Fruit fly (Drosophila melanogaster): ENCODE results near the gene TotE.
A peak's percentile ranks its signal among the peaks of the same experiment; 100 is the strongest.

Gene TotE

dm6 chr2L:19895526-19896185 lies 17.7 kb downstream of the TotE start (continued):
- TF ChIP-seq ken (GFP tag; IDR thresholded peaks at IDR 0.05) (no peak), CG17829 (tag; optimal IDR thresholded peaks at IDR 0.05) (peak; percentile 86), CG8388 (GFP tag; optimal IDR thresholded peaks at IDR 0.05) (peak; percentile 84), Stat92E (GFP tag; optimal IDR thresholded peaks at IDR 0.05) (no peak), CG6254 (GFP tag; optimal IDR thresholded peaks at IDR 0.05) (peak; percentile 78), stc (GFP tag; IDR thresholded peaks at IDR 0.05) (peak; percentile 64; the same call in 1 of the 2 replicates), MESR4 (GFP tag; optimal IDR thresholded peaks at IDR 0.05) (no peak), CG17612 (GFP tag; IDR thresholded peaks at IDR 0.05) (no peak), Fer3 (tag; optimal IDR thresholded peaks at IDR 0.05) (peak; percentile 58), az2 (GFP tag; optimal IDR thresholded peaks at IDR 0.05) (peak; percentile 81), lab (GFP tag; optimal IDR thresholded peaks at IDR 0.05) (peak; percentile 73), CG16813 (GFP tag; IDR thresholded peaks at IDR 0.05; ENCODE audit: partially characterized antibody) (no peak), CG6175 (GFP tag; IDR thresholded peaks at IDR 0.05) (no peak), CG6654 (GFP tag; optimal IDR thresholded peaks at IDR 0.05) (peak; percentile 61), C15 (GFP tag; IDR thresholded peaks at IDR 0.05) (no peak), Gug (GFP tag; IDR thresholded peaks at IDR 0.05) (no peak), CG17359 (tag; optimal IDR thresholded peaks at IDR 0.05) (peak; percentile 78), CG10654 (GFP tag; optimal IDR thresholded peaks at IDR 0.05) (peak; percentile 59), zen2 (GFP tag; IDR thresholded peaks at IDR 0.05; ENCODE audit: partially characterized antibody) (no peak), Deaf1 (tag; optimal IDR thresholded peaks at IDR 0.05) (peak; percentile 57), bcd (GFP tag; optimal IDR thresholded peaks at IDR 0.05) (peak; percentile 69), dan (GFP tag; IDR thresholded peaks at IDR 0.05) (no peak), ttk (GFP tag; IDR thresholded peaks at IDR 0.05) (peak; percentile 11; the same call in 1 of the 2 replicates), CG7963 (GFP tag; IDR thresholded peaks at IDR 0.05; ENCODE audit: partially characterized antibody) (no peak), CG11247 (GFP tag; IDR thresholded peaks at IDR 0.05) (no peak), pum (GFP tag; optimal IDR thresholded peaks at IDR 0.05) (peak; percentile 7), Doc2 (GFP tag; IDR thresholded peaks at IDR 0.05) (no peak), Dp (GFP tag; optimal IDR thresholded peaks at IDR 0.05) (no peak), Poxn (GFP tag; IDR thresholded peaks at IDR 0.05) (no peak), Hmx (GFP tag; optimal IDR thresholded peaks at IDR 0.05) (no peak), yki (optimal IDR thresholded peaks at IDR 0.05) (no peak), CG10267 (tag; optimal IDR thresholded peaks at IDR 0.05) (peak; percentile 83), E2f2 (GFP tag; IDR thresholded peaks at IDR 0.05) (peak; percentile 47; the same call in 1 of the 2 replicates), Ptx1 (GFP tag; IDR thresholded peaks at IDR 0.05) (peak; percentile 65), sr (GFP tag; IDR thresholded peaks at IDR 0.05) (no peak), pho (GFP tag; optimal IDR thresholded peaks at IDR 0.05) (no peak), CG14667 (GFP tag; IDR thresholded peaks at IDR 0.05) (no peak), crc (GFP tag; optimal IDR thresholded peaks at IDR 0.05) (no peak), chm (GFP tag; IDR thresholded peaks at IDR 0.05) (peak; percentile 54; the same call in 1 of the 2 replicates), CG10959 (GFP tag; IDR thresholded peaks at IDR 0.05) (no peak), CG14965 (GFP tag; optimal IDR thresholded peaks at IDR 0.05; ENCODE audit: borderline replicate concordance) (no peak), hth (optimal IDR thresholded peaks at IDR 0.05) (no peak), Lim3 (GFP tag; IDR thresholded peaks at IDR 0.05) (no peak), HmgZ (tag; optimal IDR thresholded peaks at IDR 0.05) (no peak), Aef1 (GFP tag; IDR thresholded peaks at IDR 0.05) (no peak), CG4730 (GFP tag; IDR thresholded peaks at IDR 0.05) (no peak), Hey (tag; optimal IDR thresholded peaks at IDR 0.05) (no peak), D19A (tag; optimal IDR thresholded peaks at IDR 0.05) (peak; percentile 80), BtbVII (GFP tag; optimal IDR thresholded peaks at IDR 0.05) (peak; percentile 67), CG3407 (GFP tag; optimal IDR thresholded peaks at IDR 0.05) (peak; percentile 80), CG15479 (GFP tag; optimal IDR thresholded peaks at IDR 0.05) (no peak)

Measured in whole organism, embryonic.